Fruit fly (Drosophila melanogaster) whole organism, embryonic: Measurements from ENCODE around the gene CG13247.

Experiments used
- Atf6 ChIP-seq: fragments of 200-800 bp; sonication (Bioruptor generic); IDR thresholded peaks from 2 replicates; pipeline ENCODE4 v1.3.6; 2022; ENCODE audit warnings: missing biosample characterization, missing genetic modification characterization
- Blimp-1 ChIP-seq: fragments of 200-800 bp; sonication (Bioruptor generic); optimal IDR thresholded peaks from 3 replicates; lab custom pipeline; 2018; ENCODE audit warnings: missing biosample characterization, missing genetic modification characterization, mild to moderate bottlenecking, moderate library complexity, missing genetic modification reagents
- Bteb2 ChIP-seq: fragments of 200-800 bp; sonication (Bioruptor generic); optimal IDR thresholded peaks from 2 replicates; lab custom pipeline; 2016; ENCODE audit warnings: missing biosample characterization, missing genetic modification characterization
- CG11695 ChIP-seq: fragments of 200-800 bp; sonication (Bioruptor generic); IDR thresholded peaks from 3 replicates; pipeline ENCODE4 v1.3.6; 2022; ENCODE audit warnings: missing biosample characterization, missing genetic modification characterization
- CG12769 ChIP-seq: fragments of 200-800 bp; sonication (Bioruptor generic); optimal IDR thresholded peaks from 2 replicates; lab custom pipeline; 2019; ENCODE audit warnings: missing biosample characterization, mild to moderate bottlenecking, missing genetic modification characterization, moderate library complexity
- CG12942 ChIP-seq: fragments of 200-800 bp; sonication (Bioruptor generic); optimal IDR thresholded peaks from 3 replicates; lab custom pipeline; 2016; ENCODE audit warnings: missing biosample characterization, missing genetic modification characterization
- CG18764 ChIP-seq: fragments of 200-800 bp; sonication (Bioruptor generic); optimal IDR thresholded peaks from 3 replicates; lab custom pipeline; 2016; ENCODE audit warnings: missing biosample characterization, missing genetic modification characterization
- CG2202 ChIP-seq: fragments of 200-800 bp; sonication (Bioruptor generic); optimal IDR thresholded peaks from 2 replicates; lab custom pipeline; 2018; ENCODE audit warnings: missing biosample characterization, mild to moderate bottlenecking, missing genetic modification characterization
- CG2875 ChIP-seq: fragments of 200-800 bp; sonication (Bioruptor generic); optimal IDR thresholded peaks from 2 replicates; lab custom pipeline; 2017; ENCODE audit warnings: missing biosample characterization, mild to moderate bottlenecking, missing genetic modification characterization, missing genetic modification reagents
- CG4820 ChIP-seq: fragments of 200-800 bp; sonication (Bioruptor generic); optimal IDR thresholded peaks from 3 replicates; lab custom pipeline; 2016; ENCODE audit warnings: missing biosample characterization, missing genetic modification characterization
- CG6175 ChIP-seq: fragments of 200-800 bp; sonication (Bioruptor generic); IDR thresholded peaks from 3 replicates; pipeline ENCODE4 v1.3.6; 2022; ENCODE audit warnings: missing biosample characterization, missing genetic modification characterization
- CG7928 ChIP-seq: fragments of 200-800 bp; sonication (Bioruptor generic); optimal IDR thresholded peaks from 2 replicates; lab custom pipeline; 2017; ENCODE audit warnings: missing biosample characterization, mild to moderate bottlenecking, missing genetic modification characterization
- CG8089 ChIP-seq: fragments of 200-800 bp; sonication (Bioruptor generic); optimal IDR thresholded peaks from 3 replicates; lab custom pipeline; 2016; ENCODE audit warnings: missing biosample characterization, missing genetic modification characterization
- CG9727 ChIP-seq: fragments of 200-800 bp; sonication (Bioruptor generic); optimal IDR thresholded peaks from 3 replicates; lab custom pipeline; 2017; ENCODE audit warnings: missing biosample characterization, mild to moderate bottlenecking, missing genetic modification characterization
- CTCF ChIP-seq: fragments of 200-800 bp; sonication (Bioruptor generic); optimal IDR thresholded peaks from 2 replicates; lab custom pipeline; 2017; ENCODE audit warnings: missing biosample characterization, mild to moderate bottlenecking, missing genetic modification characterization, moderate library complexity
- D ChIP-seq, 2 experiments: fragments of 200-800 bp in 1 of 2; fragments of >200 bp in 1 of 2; sonication (Bioruptor generic) in 1 of 2; optimal IDR thresholded peaks; 2 replicates in 1 of 2; 3 replicates in 1 of 2; lab custom pipeline; 2017; ENCODE audit warnings: mild to moderate bottlenecking in 1 of 2, missing biosample characterization in 1 of 2, missing genetic modification characterization in 1 of 2, missing genetic modification reagents in 1 of 2
- Dfd ChIP-seq, 2 experiments: fragments of >200 bp; optimal IDR thresholded peaks; 2 replicates each; lab custom pipeline; 2017; ENCODE audit warnings: missing biosample characterization in 2 of 2, missing genetic modification characterization in 2 of 2
- Dp ChIP-seq: fragments of 200-800 bp; sonication (Bioruptor generic); optimal IDR thresholded peaks from 2 replicates; lab custom pipeline; 2018; ENCODE audit warnings: missing biosample characterization, mild to moderate bottlenecking, missing genetic modification characterization, moderate library complexity
- E2f2 ChIP-seq: fragments of 200-800 bp; sonication (Bioruptor generic); IDR thresholded peaks from 2 replicates; pipeline ENCODE4 v1.3.6; 2022; ENCODE audit warnings: missing biosample characterization, missing genetic modification characterization
- ERR ChIP-seq: fragments of 200-800 bp; sonication (Bioruptor generic); optimal IDR thresholded peaks from 2 replicates; lab custom pipeline; 2016; ENCODE audit warnings: missing biosample characterization, missing genetic modification characterization
- H2.0 ChIP-seq: fragments of 200-800 bp; sonication (Bioruptor generic); IDR thresholded peaks from 2 replicates; pipeline ENCODE4 v1.3.6; 2022; ENCODE audit warnings: missing biosample characterization, missing genetic modification characterization
- HLH4C ChIP-seq: fragments of 200-800 bp; sonication (Bioruptor generic); IDR thresholded peaks from 3 replicates; pipeline ENCODE4 v1.3.6; 2022; ENCODE audit warnings: missing biosample characterization, missing genetic modification characterization; ENCODE audit not compliant: partially characterized antibody
- Hand ChIP-seq: fragments of 200-800 bp; sonication (Bioruptor generic); optimal IDR thresholded peaks from 2 replicates; lab custom pipeline; 2017; ENCODE audit warnings: mild to moderate bottlenecking, missing biosample characterization, missing genetic modification reagents, missing genetic modification characterization
- Hsf ChIP-seq: fragments of 200-800 bp; sonication (Bioruptor generic); optimal IDR thresholded peaks from 3 replicates; lab custom pipeline; 2016; ENCODE audit warnings: missing biosample characterization, missing genetic modification characterization
- Nf-YC ChIP-seq: fragments of 200-800 bp; optimal IDR thresholded peaks from 3 replicates; lab custom pipeline; 2019; ENCODE audit warnings: missing biosample characterization, mild to moderate bottlenecking, missing genetic modification characterization, moderate library complexity
- Oli ChIP-seq: fragments of 200-800 bp; sonication (Bioruptor generic); optimal IDR thresholded peaks from 2 replicates; lab custom pipeline; 2018; ENCODE audit warnings: missing biosample characterization, mild to moderate bottlenecking, missing genetic modification characterization, moderate library complexity
- PHDP ChIP-seq: fragments of 200-800 bp; sonication (Bioruptor generic); optimal IDR thresholded peaks from 3 replicates; lab custom pipeline; 2018; ENCODE audit warnings: missing biosample characterization, mild to moderate bottlenecking, missing genetic modification characterization, moderate library complexity
- Poxn ChIP-seq: fragments of 200-800 bp; sonication (Bioruptor generic); IDR thresholded peaks from 2 replicates; pipeline ENCODE4 v1.3.6; 2022; ENCODE audit warnings: missing biosample characterization, missing genetic modification characterization
- Side ChIP-seq: fragments of 200-800 bp; sonication (Bioruptor generic); optimal IDR thresholded peaks from 2 replicates; lab custom pipeline; 2016; ENCODE audit warnings: missing biosample characterization, missing genetic modification characterization
- Spps ChIP-seq: fragments of 200-800 bp; sonication (Bioruptor generic); optimal IDR thresholded peaks from 2 replicates; lab custom pipeline; 2018; ENCODE audit warnings: missing biosample characterization, mild to moderate bottlenecking, missing genetic modification characterization
- Usf ChIP-seq: fragments of 200-800 bp; sonication (Bioruptor generic); optimal IDR thresholded peaks from 2 replicates; lab custom pipeline; 2017; ENCODE audit warnings: missing genotype, missing biosample characterization, missing genetic modification characterization
- bbx ChIP-seq: fragments of 200-800 bp; sonication (Bioruptor generic); IDR thresholded peaks from 2 replicates; pipeline ENCODE4 v1.3.6; 2022; ENCODE audit warnings: missing biosample characterization, missing genetic modification characterization; ENCODE audit not compliant: partially characterized antibody
- bowl ChIP-seq: fragments of 200-800 bp; sonication (Bioruptor generic); IDR thresholded peaks from 2 replicates; pipeline ENCODE4 v1.3.6; 2022; ENCODE audit warnings: missing biosample characterization, missing genetic modification characterization
- da ChIP-seq: fragments of 200-800 bp; sonication (Bioruptor generic); optimal IDR thresholded peaks from 2 replicates; lab custom pipeline; 2016; ENCODE audit warnings: missing biosample characterization, missing genetic modification characterization
- gem ChIP-seq: fragments of 200-800 bp; sonication (Bioruptor generic); optimal IDR thresholded peaks from 2 replicates; lab custom pipeline; 2019; ENCODE audit warnings: missing biosample characterization, mild to moderate bottlenecking, missing genetic modification characterization, moderate library complexity
- gfzf ChIP-seq: fragments of 200-800 bp; sonication (Bioruptor generic); optimal IDR thresholded peaks from 2 replicates; lab custom pipeline; 2016; ENCODE audit warnings: missing biosample characterization, mild to moderate bottlenecking, missing genetic modification characterization, moderate library complexity
- h ChIP-seq: fragments of >200 bp; optimal IDR thresholded peaks from 2 replicates; lab custom pipeline; 2017
- jing ChIP-seq: fragments of 200-800 bp; sonication (Bioruptor generic); optimal IDR thresholded peaks from 2 replicates; lab custom pipeline; 2018; ENCODE audit warnings: missing biosample characterization, mild to moderate bottlenecking, missing genetic modification characterization
- org-1 ChIP-seq: fragments of 200-800 bp; sonication (Bioruptor generic); optimal IDR thresholded peaks from 2 replicates; lab custom pipeline; 2017; ENCODE audit warnings: missing biosample characterization, missing genetic modification characterization
- pros ChIP-seq: fragments of 200-800 bp; sonication (Bioruptor generic); optimal IDR thresholded peaks from 3 replicates; lab custom pipeline; 2019; ENCODE audit warnings: missing biosample characterization, mild to moderate bottlenecking, missing genetic modification characterization, moderate library complexity
- pzg ChIP-seq: fragments of 200-800 bp; sonication (Bioruptor generic); optimal IDR thresholded peaks from 3 replicates; lab custom pipeline; 2018; ENCODE audit warnings: missing biosample characterization, mild to moderate bottlenecking, missing genetic modification characterization, moderate library complexity
- row ChIP-seq: fragments of 200-800 bp; sonication (Bioruptor generic); IDR thresholded peaks from 3 replicates; pipeline ENCODE4 v1.3.6; 2022; ENCODE audit warnings: missing biosample characterization, missing genetic modification characterization
- ssp ChIP-seq: fragments of 200-800 bp; sonication (Bioruptor generic); IDR thresholded peaks from 2 replicates; pipeline ENCODE4 v1.3.6; 2022; ENCODE audit warnings: missing biosample characterization, missing genetic modification characterization
- tio ChIP-seq: fragments of 200-800 bp; sonication (Bioruptor generic); optimal IDR thresholded peaks from 2 replicates; lab custom pipeline; 2017; ENCODE audit warnings: missing biosample characterization, missing genetic modification characterization, inconsistent platforms
- twi ChIP-seq: fragments of 200-800 bp; optimal IDR thresholded peaks from 2 replicates; lab custom pipeline; 2019; ENCODE audit warnings: missing biosample characterization, mild to moderate bottlenecking, missing genetic modification characterization, moderate library complexity
- unc-4 ChIP-seq: fragments of 200-800 bp; sonication (Bioruptor generic); IDR thresholded peaks from 2 replicates; pipeline ENCODE4 v1.3.6; 2022; ENCODE audit warnings: missing biosample characterization, missing genetic modification characterization; ENCODE audit not compliant: partially characterized antibody
- vfl ChIP-seq: fragments of 200-800 bp; sonication (Bioruptor generic); optimal IDR thresholded peaks from 2 replicates; lab custom pipeline; 2016; ENCODE audit warnings: missing biosample characterization, missing genetic modification characterization

The CG13247 gene

DNA sequence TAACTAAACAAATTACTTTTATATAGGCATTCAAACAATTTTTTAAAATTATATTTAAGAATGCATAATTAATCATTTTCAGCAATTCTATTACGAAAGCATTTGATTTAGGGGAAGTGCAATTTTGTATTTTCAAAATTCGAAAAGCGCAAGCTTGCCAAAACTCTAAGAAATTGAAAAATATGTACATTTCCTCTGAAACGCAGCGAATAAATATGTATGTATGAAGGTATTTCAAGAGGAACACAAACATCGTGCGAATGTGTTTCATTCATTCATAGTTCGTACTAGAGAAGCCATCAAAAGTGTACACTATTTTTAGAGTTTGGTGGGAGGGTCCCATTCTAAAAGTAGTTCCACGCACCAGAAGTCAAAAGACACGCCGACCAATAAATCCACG lies at the start of gene CG13247:
Gene CG13247 (plus strand): TSS at position 301 of the 400 bp plus-strand sequence.
- TF ChIP-seq Hand (GFP tag; lab: Kevin White, UChicago) = no peak
- TF ChIP-seq CG12769 = peak; percentile 80

DNA sequence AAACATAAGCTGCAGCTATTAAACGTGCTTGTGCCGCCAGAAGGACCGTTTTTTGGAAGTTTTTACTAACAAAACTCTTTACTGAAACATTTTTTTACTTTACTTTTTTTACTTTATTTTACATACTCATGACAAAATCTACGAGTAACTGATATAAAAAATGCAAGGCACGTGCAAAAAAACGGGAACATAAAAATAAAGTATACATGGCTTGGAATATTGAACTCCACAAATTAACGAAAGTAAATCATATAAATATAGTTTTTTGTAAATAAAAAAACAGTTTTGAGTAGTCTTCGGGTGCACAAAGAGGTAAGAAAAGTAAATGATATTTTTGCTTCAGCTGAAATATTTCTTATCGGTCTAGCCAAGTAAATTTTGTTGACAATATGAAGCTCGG lies 49.5 kb upstream of the CG13247 start, which contains the start of gene Spn77Bb:
Gene Spn77Bb (plus strand): TSS at position 301 of the 400 bp plus-strand sequence.
- no peak for TF ChIP-seq Atf6 (GFP tag; lab: Robert Waterston, UW)
- no peak for TF ChIP-seq Blimp-1 (GFP tag; lab: Kevin White, UChicago)
- no peak for TF ChIP-seq PHDP (tag; lab: Kevin White, UChicago)
- TF ChIP-seq row = no peak
- no peak for TF ChIP-seq Nf-YC (tag; lab: Kevin White, UChicago)
- TF ChIP-seq gem (tag; lab: Kevin White, UChicago) = no peak
- TF ChIP-seq bbx = no peak
- TF ChIP-seq CG6175 (GFP tag; lab: Robert Waterston, UW) = no peak
- TF ChIP-seq HLH4C = no peak
- no peak for TF ChIP-seq E2f2 (GFP tag; lab: Robert Waterston, UW)
- TF ChIP-seq Dfd (GFP tag; optimal IDR thresholded peaks at IDR 0.05; lab: Kevin White, UChicago) = no peak
- no peak for TF ChIP-seq Spps (tag; lab: Kevin White, UChicago)
- no peak for TF ChIP-seq ERR
- no peak for TF ChIP-seq Dp (GFP tag; lab: Kevin White, UChicago)
- TF ChIP-seq Poxn (GFP tag; lab: Robert Waterston, UW) = no peak

DNA sequence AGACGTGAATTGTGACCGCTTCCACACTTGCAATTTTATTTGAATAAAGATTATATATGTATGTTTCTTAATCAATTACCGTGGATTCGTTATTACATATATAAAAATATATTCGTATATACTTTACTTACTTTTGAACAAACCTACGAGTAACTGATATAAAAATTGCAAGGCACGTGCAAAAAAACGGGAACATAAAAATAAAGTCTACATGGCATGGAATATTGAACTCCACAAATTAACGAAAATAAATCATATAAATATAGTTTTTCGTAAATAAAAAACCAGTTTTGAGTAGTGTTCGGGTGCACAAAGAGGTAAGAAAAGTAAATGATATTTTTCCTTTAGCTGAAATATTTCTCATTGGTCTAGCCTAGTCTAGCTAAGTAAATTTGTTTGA lies 27.8 kb upstream of the CG13247 start, which contains the start of gene Spn77Bc:
Gene Spn77Bc (plus strand): TSS at position 301 of the 400 bp plus-strand sequence.
- TF ChIP-seq twi (tag; lab: Kevin White, UChicago) (no peak), Side (no peak), CTCF (GFP tag; lab: Kevin White, UChicago) (no peak), Bteb2 (GFP tag; lab: Kevin White, UChicago) (no peak), CG2202 (tag; lab: Kevin White, UChicago) (no peak), unc-4 (GFP tag; lab: Robert Waterston, UW) (no peak), pros (no peak), da (GFP tag; lab: Kevin White, UChicago) (no peak), Hsf (GFP tag; lab: Kevin White, UChicago) (no peak), gfzf (GFP tag; lab: Kevin White, UChicago) (no peak), bowl (GFP tag; lab: Robert Waterston, UW) (no peak), h (no peak), CG11695 (GFP tag; lab: Robert Waterston, UW) (no peak), vfl (no peak), CG18764 (GFP tag; lab: Kevin White, UChicago) (no peak), Usf (GFP tag; lab: Kevin White, UChicago) (no peak), CG12942 (GFP tag; lab: Kevin White, UChicago) (no peak), HLH4C (no peak), tio (GFP tag; lab: Kevin White, UChicago) (no peak), ssp (GFP tag; lab: Robert Waterston, UW) (no peak)

DNA sequence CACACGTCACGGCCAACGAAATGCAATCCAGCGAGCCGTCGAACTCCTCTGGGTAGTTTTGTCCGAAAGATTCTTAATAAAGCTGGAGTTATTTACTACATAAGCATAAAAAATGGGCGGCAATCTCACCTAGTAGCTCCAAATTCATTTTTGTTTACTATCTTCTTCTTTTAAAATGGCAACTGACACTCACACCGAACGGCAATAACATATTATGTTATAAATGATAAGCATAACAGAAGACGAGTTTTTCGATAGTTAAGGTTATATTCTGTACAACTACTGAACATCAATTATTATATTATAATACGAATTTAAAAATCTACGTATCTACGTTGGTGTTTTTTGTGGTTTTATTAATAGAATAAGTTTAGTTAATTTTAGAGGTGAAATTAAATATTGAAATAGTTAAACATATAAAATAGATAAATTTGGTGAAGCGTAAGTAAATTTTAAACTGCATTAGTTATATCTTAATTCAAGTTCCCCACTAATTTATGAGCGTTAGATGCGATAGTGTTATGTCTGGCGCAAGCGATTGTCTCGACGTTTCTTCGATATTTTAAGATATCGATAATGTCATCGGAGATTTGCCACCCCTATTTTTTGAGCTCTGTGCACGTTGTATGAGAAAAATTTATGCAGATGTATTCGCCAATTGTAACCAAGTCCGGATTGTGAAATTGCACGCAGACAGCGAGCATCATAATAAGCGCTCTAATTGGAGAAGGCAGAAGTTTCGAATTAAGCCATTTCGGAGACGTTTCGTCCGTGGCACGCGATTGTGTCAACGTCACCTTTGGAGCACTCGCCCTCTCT lies 22.1 kb upstream of the CG13247 start, which contains the start of the genes Rbbp5 and eRF1:
Gene Rbbp5 (minus strand): TSS at position 181 of the 819 bp plus-strand sequence.
Gene eRF1 (plus strand): TSS at position 594 of the 819 bp plus-strand sequence.
- no peak for TF ChIP-seq org-1
- TF ChIP-seq CG4820 = peak; percentile 73
- peak; percentile 64 for TF ChIP-seq pzg (GFP tag; lab: Kevin White, UChicago)
- TF ChIP-seq CG7928 (GFP tag; lab: Kevin White, UChicago) = peak; percentile 19
- peak; percentile 77 for TF ChIP-seq CG9727 (GFP tag; lab: Kevin White, UChicago)
- no peak; the same call in 1 of the 2 replicates for TF ChIP-seq H2.0 (GFP tag; lab: Robert Waterston, UW)
- TF ChIP-seq D (optimal IDR thresholded peaks at IDR 0.05; lab: Kevin White, UChicago) = peak; percentile 30
- no peak for TF ChIP-seq D (GFP tag; optimal IDR thresholded peaks at IDR 0.05; lab: Kevin White, UChicago)
- TF ChIP-seq jing (GFP tag; lab: Kevin White, UChicago) = no peak
- peak; percentile 44 for TF ChIP-seq Oli (tag; lab: Kevin White, UChicago)
- peak; percentile 44 for TF ChIP-seq CG8089 (GFP tag; lab: Kevin White, UChicago)
- no peak for TF ChIP-seq CG2875 (GFP tag; lab: Kevin White, UChicago)
